Worm (Caenorhabditis elegans): Measurements from ENCODE around the gene F49C12.12.
"Not testable (repeated sequence)": the region's sequence is repeated elsewhere in the genome, so short reads cannot be mapped to it uniquely, and the experiment has no call there.

DNA sequence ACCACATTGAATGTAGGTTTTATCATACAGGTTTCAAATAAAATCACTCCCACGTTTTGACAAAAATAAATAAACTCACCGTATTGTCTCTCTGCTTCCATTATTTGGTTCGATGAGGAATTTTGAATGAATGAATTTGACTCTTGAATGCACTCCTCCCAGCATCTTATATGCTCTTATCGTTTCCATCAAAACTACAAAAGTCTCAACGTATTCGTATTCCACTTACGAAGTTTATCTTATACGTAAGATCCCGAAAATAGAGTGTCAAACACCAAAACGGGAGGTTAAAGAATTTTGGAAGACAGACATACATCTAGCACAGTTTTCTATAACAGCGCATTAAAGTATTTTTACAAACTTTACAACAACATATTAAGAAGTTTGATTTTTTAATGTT lies 27.1 kb downstream of the F49C12.12 start, which contains the start of gene nhr-264:
- TF ChIP-seq nhr-28 (tag; optimal IDR thresholded peaks at IDR 0.05); unc-120 (tag; optimal IDR thresholded peaks at IDR 0.05; ENCODE audit: poor library complexity, severe bottlenecking); ztf-11 (tag; optimal IDR thresholded peaks at IDR 0.05); zip-8 (tag; optimal IDR thresholded peaks at IDR 0.05); snpc-4 (tag; optimal IDR thresholded peaks at IDR 0.05); nhr-12 (tag; optimal IDR thresholded peaks at IDR 0.05); mab-5 (tag; optimal IDR thresholded peaks at IDR 0.05); sptf-1 (tag; optimal IDR thresholded peaks at IDR 0.05): not testable (repeated sequence)
